Fruit fly (Drosophila melanogaster): ENCODE measurements around the gene emb.

emb gene

DNA sequence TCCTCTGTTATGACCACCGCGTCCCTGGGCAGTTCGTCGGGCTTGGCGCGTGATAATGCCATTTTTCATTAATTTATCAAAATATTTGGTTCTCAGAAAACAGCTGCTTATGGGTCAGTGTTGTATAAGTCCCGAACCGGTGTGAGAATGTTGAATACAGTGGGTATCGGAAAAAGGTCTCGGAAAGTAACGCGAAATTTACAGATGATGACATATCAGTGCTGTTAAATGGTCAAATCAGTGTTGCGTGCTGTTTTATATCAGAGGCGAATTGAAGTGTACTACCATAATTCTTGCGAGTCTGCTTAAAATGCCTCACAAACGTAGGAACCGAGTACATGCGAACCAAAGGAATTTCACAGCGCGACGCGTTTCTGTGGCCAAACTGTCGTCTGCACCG is 20.7 kb upstream of the emb start, which contains the start of the genes CG13392 and Rcd4 (continued):
- TF ChIP-seq slbo (GFP tag; IDR thresholded peaks at IDR 0.05) (peak; percentile 85), dati (GFP tag; IDR thresholded peaks at IDR 0.05) (no peak), pho (GFP tag; optimal IDR thresholded peaks at IDR 0.05) (peak; percentile 79), Hr78 (GFP tag; optimal IDR thresholded peaks at IDR 0.05) (no peak), CG17186 (GFP tag; optimal IDR thresholded peaks at IDR 0.05) (peak; percentile 60), tin (GFP tag; optimal IDR thresholded peaks at IDR 0.05) (peak; percentile 72), kni (GFP tag; optimal IDR thresholded peaks at IDR 0.05) (peak; percentile 64), mam (GFP tag; optimal IDR thresholded peaks at IDR 0.05) (peak; percentile 84), CG14710 (tag; optimal IDR thresholded peaks at IDR 0.05) (peak; percentile 66), CG3407 (GFP tag; optimal IDR thresholded peaks at IDR 0.05) (no peak), Xrp1 (GFP tag; IDR thresholded peaks at IDR 0.05) (peak; percentile 71), dysf (GFP tag; IDR thresholded peaks at IDR 0.05) (peak; percentile 72), CG14860 (GFP tag; IDR thresholded peaks at IDR 0.05; ENCODE audit: partially characterized antibody) (peak; percentile 44; the same call in 2 of the 3 replicates), CG16863 (GFP tag; optimal IDR thresholded peaks at IDR 0.05) (peak; percentile 66), nerfin-2 (GFP tag; IDR thresholded peaks at IDR 0.05; ENCODE audit: partially characterized antibody) (peak; percentile 58; the same call in 1 of the 2 replicates), Sox100B (GFP tag; optimal IDR thresholded peaks at IDR 0.05) (no peak), Ada2b (GFP tag; IDR thresholded peaks at IDR 0.05) (peak; percentile 38), CG11696 (GFP tag; IDR thresholded peaks at IDR 0.05) (no peak), CG4424 (GFP tag; optimal IDR thresholded peaks at IDR 0.05) (peak; percentile 91), CG9876 (GFP tag; optimal IDR thresholded peaks at IDR 0.05) (peak; percentile 45), MBD-R2 (GFP tag; IDR thresholded peaks at IDR 0.05) (peak; percentile 95), CG6689 (GFP tag; IDR thresholded peaks at IDR 0.05) (0 out of 2 replicates have a peak, but pooled peaks have one; percentile 27), BEAF-32 (GFP tag; optimal IDR thresholded peaks at IDR 0.05) (peak; percentile 63), al (GFP tag; IDR thresholded peaks at IDR 0.05) (peak; percentile 24; the same call in 1 of the 2 replicates), NC2α (GFP tag; optimal IDR thresholded peaks at IDR 0.05) (peak; percentile 16), lbe (GFP tag; optimal IDR thresholded peaks at IDR 0.05) (peak; percentile 84), fd102C (GFP tag; optimal IDR thresholded peaks at IDR 0.05) (no peak), Mrtf (GFP tag; IDR thresholded peaks at IDR 0.05) (0 out of 3 replicates have a peak, but pooled peaks have one; percentile 34), CG17385 (GFP tag; optimal IDR thresholded peaks at IDR 0.05) (peak; percentile 65), CG13296 (GFP tag; optimal IDR thresholded peaks at IDR 0.05) (peak; percentile 41), hkb (optimal IDR thresholded peaks at IDR 0.05) (no peak), hkb (GFP tag; IDR thresholded peaks at IDR 0.05) (peak; percentile 51), BtbVII (GFP tag; optimal IDR thresholded peaks at IDR 0.05) (no peak), bigmax (GFP tag; optimal IDR thresholded peaks at IDR 0.05) (peak; percentile 24), CG13624 (GFP tag; optimal IDR thresholded peaks at IDR 0.05) (peak; percentile 85), gro (GFP tag; optimal IDR thresholded peaks at IDR 0.05) (peak; percentile 79), ac (GFP tag; optimal IDR thresholded peaks at IDR 0.05) (no peak), CG11398 (GFP tag; optimal IDR thresholded peaks at IDR 0.05) (peak; percentile 65), emc (GFP tag; optimal IDR thresholded peaks at IDR 0.05) (peak; percentile 55), phol (tag; optimal IDR thresholded peaks at IDR 0.05) (peak; percentile 7), E2f2 (GFP tag; IDR thresholded peaks at IDR 0.05) (peak; percentile 56), tna (GFP tag; IDR thresholded peaks at IDR 0.05; ENCODE audit: partially characterized antibody) (no peak), CG17361 (GFP tag; IDR thresholded peaks at IDR 0.05) (peak; percentile 28; the same call in 1 of the 3 replicates), CG10321 (GFP tag; IDR thresholded peaks at IDR 0.05) (no peak), ap (GFP tag; IDR thresholded peaks at IDR 0.05) (no peak), CG17612 (GFP tag; IDR thresholded peaks at IDR 0.05) (no peak), ato (GFP tag; IDR thresholded peaks at IDR 0.05; ENCODE audit: partially characterized antibody) (peak; percentile 61; the same call in 1 of the 2 replicates), CG10267 (tag; optimal IDR thresholded peaks at IDR 0.05) (peak; percentile 97), trem (tag; optimal IDR thresholded peaks at IDR 0.05) (peak; percentile 65), slp2 (GFP tag; optimal IDR thresholded peaks at IDR 0.05) (peak; percentile 30), ase (GFP tag; IDR thresholded peaks at IDR 0.05) (no peak)
